Fruit fly (Drosophila melanogaster): ENCODE data around the gene CG11134.

Gene CG11134

dm6 chrX:13755152-13755557 is 17.4 kb downstream of the CG11134 start, which contains the start of gene Pdcd4 (continued):
- peak; percentile 35 for TF ChIP-seq CG10979 (tag; optimal IDR thresholded peaks at IDR 0.05)
- TF ChIP-seq B-H2 (GFP tag; optimal IDR thresholded peaks at IDR 0.05): peak; percentile 11
- no peak for TF ChIP-seq E2f1 (GFP tag; IDR thresholded peaks at IDR 0.05)
- TF ChIP-seq cg (GFP tag; optimal IDR thresholded peaks at IDR 0.05): peak; percentile 47
- peak; percentile 43 for TF ChIP-seq trem (tag; optimal IDR thresholded peaks at IDR 0.05)
- peak; percentile 57; the same call in 1 of the 2 replicates for TF ChIP-seq bbx (GFP tag; IDR thresholded peaks at IDR 0.05; ENCODE audit: partially characterized antibody)
- TF ChIP-seq CG1024 (GFP tag; IDR thresholded peaks at IDR 0.05): no peak
- TF ChIP-seq YL-1 (GFP tag; optimal IDR thresholded peaks at IDR 0.05): peak; percentile 38
- peak; percentile 22 for TF ChIP-seq nerfin-1 (tag; optimal IDR thresholded peaks at IDR 0.05)
- TF ChIP-seq CG10431 (GFP tag; optimal IDR thresholded peaks at IDR 0.05): no peak
- no peak for TF ChIP-seq C15 (GFP tag; IDR thresholded peaks at IDR 0.05)
- peak; percentile 36 for TF ChIP-seq CG2116 (GFP tag; optimal IDR thresholded peaks at IDR 0.05)
- TF ChIP-seq Trl (optimal IDR thresholded peaks at IDR 0.05): no peak
- peak; percentile 34 for TF ChIP-seq Trl (GFP tag; optimal IDR thresholded peaks at IDR 0.05)
- TF ChIP-seq CG11398 (GFP tag; optimal IDR thresholded peaks at IDR 0.05): peak; percentile 3
- no peak for TF ChIP-seq Sox100B (GFP tag; optimal IDR thresholded peaks at IDR 0.05)
- TF ChIP-seq pfk (GFP tag; optimal IDR thresholded peaks at IDR 0.05): peak; percentile 4
- TF ChIP-seq CG12391 (tag; optimal IDR thresholded peaks at IDR 0.05): peak; percentile 6
- peak; percentile 2 for TF ChIP-seq HLHmδ (GFP tag; optimal IDR thresholded peaks at IDR 0.05)
- no peak for TF ChIP-seq CG4730 (GFP tag; IDR thresholded peaks at IDR 0.05)
- TF ChIP-seq CG12299 (tag; optimal IDR thresholded peaks at IDR 0.05): peak; percentile 38
- 0 out of 3 replicates have a peak, but pooled peaks have one; percentile 21 for TF ChIP-seq CG16813 (GFP tag; IDR thresholded peaks at IDR 0.05; ENCODE audit: partially characterized antibody)
- TF ChIP-seq salm (tag; optimal IDR thresholded peaks at IDR 0.05): peak; percentile 8
- TF ChIP-seq CG4820 (GFP tag; optimal IDR thresholded peaks at IDR 0.05): no peak
- TF ChIP-seq dpn (GFP tag; optimal IDR thresholded peaks at IDR 0.05): peak in 1 of 2 experiments; percentile 7
- peak; percentile 23 for TF ChIP-seq CG13296 (GFP tag; optimal IDR thresholded peaks at IDR 0.05)
- no peak for TF ChIP-seq mam (GFP tag; optimal IDR thresholded peaks at IDR 0.05)
- peak; percentile 41 for TF ChIP-seq NC2α (GFP tag; optimal IDR thresholded peaks at IDR 0.05)
- TF ChIP-seq CG2120 (GFP tag; optimal IDR thresholded peaks at IDR 0.05): peak; percentile 18
- peak; percentile 34 for TF ChIP-seq CHES-1-like (GFP tag; optimal IDR thresholded peaks at IDR 0.05)
- 0 out of 3 replicates have a peak, but pooled peaks have one; percentile 16 for TF ChIP-seq ase (GFP tag; IDR thresholded peaks at IDR 0.05)
- 0 out of 2 replicates have a peak, but pooled peaks have one; percentile 24 for TF ChIP-seq Awh (GFP tag; IDR thresholded peaks at IDR 0.05)
- peak; percentile 12; the same call in 1 of the 3 replicates for TF ChIP-seq CG17361 (GFP tag; IDR thresholded peaks at IDR 0.05)
- TF ChIP-seq CG4282 (GFP tag; optimal IDR thresholded peaks at IDR 0.05): peak; percentile 43
- no peak for TF ChIP-seq CG11695 (GFP tag; IDR thresholded peaks at IDR 0.05)
- 0 out of 4 replicates have a peak, but pooled peaks have one; percentile 26 for TF ChIP-seq Gug (GFP tag; IDR thresholded peaks at IDR 0.05)
- peak; percentile 87 for TF ChIP-seq sens (GFP tag)
- peak; percentile 22; the same call in 1 of the 2 replicates for TF ChIP-seq CG17328 (GFP tag; IDR thresholded peaks at IDR 0.05)
- TF ChIP-seq CG4328 (GFP tag; optimal IDR thresholded peaks at IDR 0.05): peak; percentile 52
- peak; percentile 41 for TF ChIP-seq pzg (GFP tag; optimal IDR thresholded peaks at IDR 0.05)
- TF ChIP-seq chn (GFP tag; optimal IDR thresholded peaks at IDR 0.05): peak; percentile 20
- peak; percentile 26 for TF ChIP-seq CG7839 (tag; optimal IDR thresholded peaks at IDR 0.05)
- peak; percentile 40; the same call in 1 of the 2 replicates for TF ChIP-seq E2f2 (GFP tag; IDR thresholded peaks at IDR 0.05)
- TF ChIP-seq scrt (GFP tag; optimal IDR thresholded peaks at IDR 0.05): peak; percentile 52
- TF ChIP-seq PHDP (tag; optimal IDR thresholded peaks at IDR 0.05): no peak
- no peak for TF ChIP-seq ab (GFP tag; optimal IDR thresholded peaks at IDR 0.05)
- TF ChIP-seq CG33213 (GFP tag; optimal IDR thresholded peaks at IDR 0.05): peak; percentile 45
- TF ChIP-seq lab (GFP tag; optimal IDR thresholded peaks at IDR 0.05): peak; percentile 4
- peak; percentile 39 for TF ChIP-seq CG2712 (tag; optimal IDR thresholded peaks at IDR 0.05)
- peak; percentile 46; the same call in 1 of the 3 replicates for TF ChIP-seq ken (GFP tag; IDR thresholded peaks at IDR 0.05)
- TF ChIP-seq gfzf (GFP tag; optimal IDR thresholded peaks at IDR 0.05): peak; percentile 37

All from whole organism, embryonic.